Fruit fly (Drosophila melanogaster) whole organism, embryonic: Measurements from ENCODE around the gene CG18081.

ENCODE experiments used
- Abd-B ChIP-seq: fragments of 200-800 bp; sonication (Bioruptor generic); optimal IDR thresholded peaks from 2 replicates; lab custom pipeline; 2018; ENCODE audit warnings: missing biosample characterization, mild to moderate bottlenecking, missing genetic modification characterization, moderate library complexity
- B-H1 ChIP-seq: fragments of 200-800 bp; sonication (Bioruptor generic); IDR thresholded peaks from 3 replicates; pipeline ENCODE4 v1.3.6; 2022; ENCODE audit warnings: missing biosample characterization, missing genetic modification characterization
- CG10431 ChIP-seq: fragments of 200-800 bp; sonication (Bioruptor generic); optimal IDR thresholded peaks from 3 replicates; lab custom pipeline; 2018; ENCODE audit warnings: missing biosample characterization, mild to moderate bottlenecking, missing genetic modification characterization
- CG13123 ChIP-seq: fragments of 200-800 bp; sonication (Bioruptor generic); optimal IDR thresholded peaks from 2 replicates; lab custom pipeline; 2016; ENCODE audit warnings: missing biosample characterization, missing genetic modification characterization
- CG13296 ChIP-seq: fragments of 200-800 bp; sonication (Bioruptor generic); optimal IDR thresholded peaks from 3 replicates; lab custom pipeline; 2018; ENCODE audit warnings: missing biosample characterization, mild to moderate bottlenecking, missing genetic modification characterization
- CG15011 ChIP-seq: fragments of 200-800 bp; sonication (Bioruptor generic); optimal IDR thresholded peaks from 3 replicates; lab custom pipeline; 2018; ENCODE audit warnings: missing biosample characterization, mild to moderate bottlenecking, missing genetic modification characterization
- CG15269 ChIP-seq: fragments of 200-800 bp; sonication (Bioruptor generic); optimal IDR thresholded peaks from 2 replicates; lab custom pipeline; 2018; ENCODE audit warnings: missing biosample characterization, mild to moderate bottlenecking, missing genetic modification characterization, moderate library complexity
- CG17361 ChIP-seq: fragments of 200-800 bp; sonication (Bioruptor generic); IDR thresholded peaks from 3 replicates; pipeline ENCODE4 v1.3.6; 2022; ENCODE audit warnings: missing biosample characterization, missing genetic modification characterization
- CG18262 ChIP-seq: fragments of 200-800 bp; optimal IDR thresholded peaks from 3 replicates; lab custom pipeline; 2019; ENCODE audit warnings: missing biosample characterization, mild to moderate bottlenecking, missing genetic modification characterization, moderate library complexity
- CG31224 ChIP-seq: fragments of 200-800 bp; sonication (Bioruptor generic); IDR thresholded peaks from 2 replicates; pipeline ENCODE4 v1.3.6; 2022; ENCODE audit warnings: missing biosample characterization, missing genetic modification characterization
- CG31388 ChIP-seq: fragments of 200-800 bp; sonication (Bioruptor generic); optimal IDR thresholded peaks from 2 replicates; lab custom pipeline; 2016; ENCODE audit warnings: missing biosample characterization, missing genetic modification characterization
- CG31441 ChIP-seq: fragments of 200-800 bp; sonication (Bioruptor generic); IDR thresholded peaks from 2 replicates; pipeline ENCODE4 v1.3.6; 2022; ENCODE audit warnings: missing biosample characterization, missing genetic modification characterization
- CG33213 ChIP-seq: fragments of 200-800 bp; sonication (Bioruptor generic); optimal IDR thresholded peaks from 3 replicates; lab custom pipeline; 2016; ENCODE audit warnings: missing biosample characterization, missing genetic modification characterization
- CG3847 ChIP-seq: fragments of 200-800 bp; sonication (Bioruptor generic); IDR thresholded peaks from 2 replicates; pipeline ENCODE4 v1.3.6; 2022; ENCODE audit warnings: missing biosample characterization, missing genetic modification characterization
- CG42726 ChIP-seq: fragments of 200-800 bp; sonication (Bioruptor generic); IDR thresholded peaks from 2 replicates; pipeline ENCODE4 v1.3.6; 2022; ENCODE audit warnings: missing biosample characterization, missing genetic modification characterization; ENCODE audit not compliant: partially characterized antibody
- CG43689 ChIP-seq: fragments of 200-800 bp; sonication (Bioruptor generic); IDR thresholded peaks from 2 replicates; pipeline ENCODE4 v1.3.6; 2022; ENCODE audit warnings: missing biosample characterization, missing genetic modification characterization
- CG6791 ChIP-seq: fragments of 200-800 bp; sonication (Bioruptor generic); IDR thresholded peaks from 3 replicates; pipeline ENCODE4 v1.3.6; 2022; ENCODE audit warnings: missing biosample characterization, missing genetic modification characterization; ENCODE audit not compliant: partially characterized antibody
- CG8359 ChIP-seq: fragments of 200-800 bp; sonication (Bioruptor generic); optimal IDR thresholded peaks from 2 replicates; lab custom pipeline; 2017; ENCODE audit warnings: missing biosample characterization, mild to moderate bottlenecking, missing genetic modification characterization, borderline replicate concordance
- CG8924 ChIP-seq: fragments of 200-800 bp; optimal IDR thresholded peaks from 3 replicates; lab custom pipeline; 2019; ENCODE audit warnings: missing biosample characterization, mild to moderate bottlenecking, missing genetic modification characterization, moderate library complexity
- CTCF ChIP-seq: fragments of 200-800 bp; sonication (Bioruptor generic); optimal IDR thresholded peaks from 2 replicates; lab custom pipeline; 2017; ENCODE audit warnings: missing biosample characterization, mild to moderate bottlenecking, missing genetic modification characterization, moderate library complexity
- Camta ChIP-seq: fragments of 200-800 bp; sonication (Bioruptor generic); optimal IDR thresholded peaks from 2 replicates; lab custom pipeline; 2016; ENCODE audit warnings: missing biosample characterization, missing genetic modification characterization
- D19B ChIP-seq: fragments of 200-800 bp; sonication (Bioruptor generic); optimal IDR thresholded peaks from 2 replicates; lab custom pipeline; 2017; ENCODE audit warnings: missing biosample characterization, mild to moderate bottlenecking, missing genetic modification characterization
- Dad ChIP-seq: fragments of 200-800 bp; sonication (Bioruptor generic); optimal IDR thresholded peaks from 3 replicates; lab custom pipeline; 2016; ENCODE audit warnings: missing biosample characterization, missing genetic modification characterization
- Dip3 ChIP-seq: fragments of 200-800 bp; sonication (Bioruptor generic); optimal IDR thresholded peaks from 3 replicates; lab custom pipeline; 2016; ENCODE audit warnings: missing biosample characterization, missing genetic modification characterization
- Doc2 ChIP-seq: fragments of 200-800 bp; sonication (Bioruptor generic); IDR thresholded peaks from 2 replicates; pipeline ENCODE4 v1.3.6; 2022; ENCODE audit warnings: missing biosample characterization, missing genetic modification characterization
- E2f1 ChIP-seq: fragments of 200-800 bp; sonication (Bioruptor generic); IDR thresholded peaks from 2 replicates; pipeline ENCODE4 v1.3.6; 2022; ENCODE audit warnings: missing biosample characterization, missing genetic modification characterization
- Fer2 ChIP-seq: fragments of 200-800 bp; sonication (Bioruptor generic); optimal IDR thresholded peaks from 2 replicates; lab custom pipeline; 2018; ENCODE audit warnings: missing biosample characterization, mild to moderate bottlenecking, missing genetic modification characterization, moderate library complexity
- Fer3 ChIP-seq: fragments of 200-800 bp; sonication (Bioruptor generic); optimal IDR thresholded peaks from 2 replicates; lab custom pipeline; 2018; ENCODE audit warnings: missing biosample characterization, mild to moderate bottlenecking, missing genetic modification characterization, moderate library complexity
- Gsc ChIP-seq: fragments of 200-800 bp; sonication (Bioruptor generic); IDR thresholded peaks from 2 replicates; pipeline ENCODE4 v1.3.6; 2022; ENCODE audit warnings: missing biosample characterization, missing genetic modification characterization
- Nf-YC ChIP-seq: fragments of 200-800 bp; optimal IDR thresholded peaks from 3 replicates; lab custom pipeline; 2019; ENCODE audit warnings: missing biosample characterization, mild to moderate bottlenecking, missing genetic modification characterization, moderate library complexity
- Optix ChIP-seq: fragments of 200-800 bp; sonication (Bioruptor generic); IDR thresholded peaks from 3 replicates; pipeline ENCODE4 v1.3.6; 2022; ENCODE audit warnings: missing biosample characterization, missing genetic modification characterization
- TFAM ChIP-seq: fragments of 200-800 bp; sonication (Bioruptor generic); optimal IDR thresholded peaks from 2 replicates; lab custom pipeline; 2017; ENCODE audit warnings: missing biosample characterization, missing genetic modification characterization, inconsistent platforms
- br ChIP-seq: fragments of >200 bp; optimal IDR thresholded peaks from 2 replicates; lab custom pipeline; 2017
- bsh ChIP-seq, 2 experiments: fragments of 200-800 bp; sonication (Bioruptor generic); optimal IDR thresholded peaks; 2 replicates each; lab custom pipeline; 2017 to 2018; ENCODE audit warnings: mild to moderate bottlenecking in 2 of 2, missing biosample characterization in 2 of 2, missing genetic modification characterization in 2 of 2, moderate library complexity in 1 of 2
- crc ChIP-seq: fragments of 200-800 bp; sonication (Bioruptor generic); optimal IDR thresholded peaks from 2 replicates; lab custom pipeline; 2016; ENCODE audit warnings: missing biosample characterization, missing genetic modification characterization
- cwo ChIP-seq: fragments of 200-800 bp; sonication (Bioruptor generic); optimal IDR thresholded peaks from 3 replicates; lab custom pipeline; 2017; ENCODE audit warnings: missing biosample characterization, missing genetic modification characterization, mild to moderate bottlenecking, moderate library complexity, missing genetic modification reagents
- en ChIP-seq: fragments of 200-800 bp; sonication (Bioruptor generic); optimal IDR thresholded peaks from 2 replicates; lab custom pipeline; 2016; ENCODE audit warnings: missing biosample characterization, missing genetic modification characterization
- fd102C ChIP-seq: fragments of 200-800 bp; sonication (Bioruptor generic); optimal IDR thresholded peaks from 2 replicates; lab custom pipeline; 2018; ENCODE audit warnings: missing biosample characterization, mild to moderate bottlenecking, missing genetic modification characterization, moderate library complexity
- fd64A ChIP-seq: fragments of 200-800 bp; sonication (Bioruptor generic); optimal IDR thresholded peaks from 3 replicates; lab custom pipeline; 2018; ENCODE audit warnings: missing biosample characterization, mild to moderate bottlenecking, missing genetic modification characterization
- hbn ChIP-seq: fragments of 200-800 bp; sonication (Bioruptor generic); IDR thresholded peaks from 2 replicates; pipeline ENCODE4 v1.3.6; 2022; ENCODE audit warnings: missing biosample characterization, missing genetic modification characterization; ENCODE audit not compliant: partially characterized antibody
- ken ChIP-seq: fragments of 200-800 bp; sonication (Bioruptor generic); IDR thresholded peaks from 3 replicates; pipeline ENCODE4 v1.3.6; 2022; ENCODE audit warnings: missing biosample characterization, missing genetic modification characterization
- lilli ChIP-seq: fragments of 200-800 bp; sonication (Bioruptor generic); optimal IDR thresholded peaks from 3 replicates; lab custom pipeline; 2016; ENCODE audit warnings: missing biosample characterization, missing genetic modification characterization
- lmd ChIP-seq: fragments of 200-800 bp; sonication (Bioruptor generic); IDR thresholded peaks from 2 replicates; pipeline ENCODE4 v1.3.6; 2022; ENCODE audit warnings: missing biosample characterization, missing genetic modification characterization
- luna ChIP-seq: fragments of 200-800 bp; sonication (Bioruptor generic); optimal IDR thresholded peaks from 2 replicates; lab custom pipeline; 2016; ENCODE audit warnings: missing biosample characterization, missing genetic modification characterization
- peb ChIP-seq: fragments of 200-800 bp; sonication (Bioruptor generic); IDR thresholded peaks from 2 replicates; pipeline ENCODE4 v1.3.6; 2022; ENCODE audit warnings: missing biosample characterization, missing genetic modification characterization
- pfk ChIP-seq: fragments of 200-800 bp; sonication (Bioruptor generic); optimal IDR thresholded peaks from 2 replicates; lab custom pipeline; 2018; ENCODE audit warnings: missing biosample characterization, mild to moderate bottlenecking, missing genetic modification characterization, moderate library complexity
- rib ChIP-seq: fragments of 200-800 bp; sonication (Bioruptor generic); IDR thresholded peaks from 2 replicates; pipeline ENCODE4 v1.3.6; 2022; ENCODE audit warnings: missing biosample characterization, missing genetic modification characterization
- salm ChIP-seq: fragments of 200-800 bp; sonication (Bioruptor generic); optimal IDR thresholded peaks from 2 replicates; lab custom pipeline; 2018; ENCODE audit warnings: missing biosample characterization, mild to moderate bottlenecking, missing genetic modification characterization
- slou ChIP-seq: fragments of 200-800 bp; sonication (Bioruptor generic); optimal IDR thresholded peaks from 3 replicates; lab custom pipeline; 2016; ENCODE audit warnings: missing biosample characterization, missing genetic modification characterization
- stc ChIP-seq: fragments of 200-800 bp; sonication (Bioruptor generic); IDR thresholded peaks from 2 replicates; pipeline ENCODE4 v1.3.6; 2022; ENCODE audit warnings: missing biosample characterization, missing genetic modification characterization
- tio ChIP-seq: fragments of 200-800 bp; sonication (Bioruptor generic); optimal IDR thresholded peaks from 2 replicates; lab custom pipeline; 2017; ENCODE audit warnings: missing biosample characterization, missing genetic modification characterization, inconsistent platforms
- tx ChIP-seq: fragments of 200-800 bp; sonication (Bioruptor generic); optimal IDR thresholded peaks from 2 replicates; lab custom pipeline; 2016; ENCODE audit warnings: missing biosample characterization, missing genetic modification characterization
- vnd ChIP-seq: fragments of 200-800 bp; sonication (Bioruptor generic); IDR thresholded peaks from 3 replicates; pipeline ENCODE4 v1.3.6; 2022; ENCODE audit warnings: missing biosample characterization, missing genetic modification characterization; ENCODE audit not compliant: partially characterized antibody

Gene CG18081

dm6 chr3L:15837209-15837608, 2.0 kb upstream of the CG18081 start, which contains the start of gene CG15715 (continued):
- TF ChIP-seq E2f1 (GFP tag; lab: Robert Waterston, UW) = no peak
- no peak for TF ChIP-seq rib (GFP tag; lab: Robert Waterston, UW)
- no peak for TF ChIP-seq Camta (GFP tag; lab: Kevin White, UChicago)
- TF ChIP-seq CG13296 = no peak
- no peak for TF ChIP-seq en (GFP tag; lab: Kevin White, UChicago)
- TF ChIP-seq Fer3 = no peak
- no peak for TF ChIP-seq Dad (GFP tag; lab: Kevin White, UChicago)
- TF ChIP-seq Dip3 (GFP tag; lab: Kevin White, UChicago) = no peak
- TF ChIP-seq crc (GFP tag; lab: Kevin White, UChicago) = no peak
- TF ChIP-seq CG43689 (GFP tag; lab: Robert Waterston, UW) = no peak
- TF ChIP-seq tio (GFP tag; lab: Kevin White, UChicago) = no peak
- no peak for TF ChIP-seq stc (GFP tag; lab: Robert Waterston, UW)
- TF ChIP-seq CG15011 (GFP tag; lab: Kevin White, UChicago) = no peak
- no peak for TF ChIP-seq Doc2 (GFP tag; lab: Robert Waterston, UW)
- no peak for TF ChIP-seq ken (GFP tag; lab: Robert Waterston, UW)
- TF ChIP-seq bsh (GFP tag; optimal IDR thresholded peaks at IDR 0.05; lab: Kevin White, UChicago) = no peak
- TF ChIP-seq salm (tag; lab: Kevin White, UChicago) = no peak
- TF ChIP-seq pfk (GFP tag; lab: Kevin White, UChicago) = no peak
- TF ChIP-seq lilli = peak; percentile 26
- TF ChIP-seq Gsc (GFP tag; lab: Robert Waterston, UW) = no peak
- no peak for TF ChIP-seq fd102C
- no peak for TF ChIP-seq tx (GFP tag; lab: Kevin White, UChicago)
- TF ChIP-seq CG3847 (GFP tag; lab: Robert Waterston, UW) = peak; percentile 49
- no peak for TF ChIP-seq CG15269
- TF ChIP-seq hbn (GFP tag; lab: Robert Waterston, UW) = no peak
- peak; percentile 47 for TF ChIP-seq CTCF (GFP tag; lab: Kevin White, UChicago)
- no peak for TF ChIP-seq D19B (GFP tag; lab: Kevin White, UChicago)
- no peak for TF ChIP-seq CG13123 (GFP tag; lab: Kevin White, UChicago)
- TF ChIP-seq br (lab: Kevin White, UChicago) = no peak
- TF ChIP-seq CG8359 (GFP tag; lab: Kevin White, UChicago) = no peak
- TF ChIP-seq slou = no peak
- TF ChIP-seq Abd-B (GFP tag; lab: Kevin White, UChicago) = no peak
- no peak for TF ChIP-seq TFAM
- no peak for TF ChIP-seq vnd (GFP tag; lab: Robert Waterston, UW)
- TF ChIP-seq fd64A (GFP tag; lab: Kevin White, UChicago) = no peak
- TF ChIP-seq cwo = no peak
- TF ChIP-seq CG31388 (GFP tag; lab: Kevin White, UChicago) = no peak
- no peak for TF ChIP-seq CG10431 (GFP tag; lab: Kevin White, UChicago)
- no peak for TF ChIP-seq Fer2 (tag; lab: Kevin White, UChicago)
- TF ChIP-seq CG31224 (GFP tag; lab: Robert Waterston, UW) = no peak
- no peak for TF ChIP-seq Optix (GFP tag; lab: Robert Waterston, UW)
- TF ChIP-seq lmd = no peak
- peak; percentile 30; the same call in 1 of the 2 replicates for TF ChIP-seq CG42726 (GFP tag; lab: Robert Waterston, UW)
- TF ChIP-seq Nf-YC (tag; lab: Kevin White, UChicago) = no peak
- TF ChIP-seq CG33213 = peak; percentile 81
- TF ChIP-seq CG18262 = no peak
- TF ChIP-seq CG31441 = no peak
- TF ChIP-seq CG17361 (GFP tag; lab: Robert Waterston, UW) = peak; percentile 32; the same call in 1 of the 3 replicates
- TF ChIP-seq CG6791 (GFP tag; lab: Robert Waterston, UW) = no peak; the same call in 2 of the 3 replicates
- TF ChIP-seq CG8924 (tag; lab: Kevin White, UChicago) = peak; percentile 9
- TF ChIP-seq luna (GFP tag; lab: Kevin White, UChicago) = no peak
- TF ChIP-seq peb = no peak
- TF ChIP-seq B-H1 (GFP tag; lab: Robert Waterston, UW) = no peak
